Worm (Caenorhabditis elegans) whole organism, L3 larva: ENCODE results near the gene egl-20.

ENCODE experiments used
- R02D3.7 ChIP-seq: fragments of 150-350 bp; optimal IDR thresholded peaks from 2 replicates; lab custom pipeline; 2014; ENCODE audit warnings: missing biosample characterization, missing genetic modification characterization
- ZK546.5 ChIP-seq: sonication (generic microtip); optimal IDR thresholded peaks from 2 replicates; lab custom pipeline; 2017; ENCODE audit warnings: missing biosample characterization, missing genetic modification characterization
- aly-2 ChIP-seq: fragments of 150-350 bp; optimal IDR thresholded peaks from 2 replicates; lab custom pipeline; 2014; ENCODE audit warnings: missing biosample characterization, missing genetic modification characterization
- ama-1 ChIP-seq: fragments of 150-350 bp; optimal IDR thresholded peaks from 2 replicates; lab custom pipeline; 2018
- ceh-28 ChIP-seq: fragments of 150-350 bp; optimal IDR thresholded peaks from 2 replicates; lab custom pipeline; 2014; ENCODE audit warnings: missing biosample characterization, missing genetic modification reagents, missing genetic modification characterization
- ceh-82 ChIP-seq: fragments of 150-350 bp; optimal IDR thresholded peaks from 2 replicates; lab custom pipeline; 2014; ENCODE audit warnings: missing biosample characterization, missing genetic modification characterization
- ceh-9 ChIP-seq: sonication (generic microtip); optimal IDR thresholded peaks from 2 replicates; lab custom pipeline; 2018; ENCODE audit warnings: missing biosample characterization, missing genetic modification characterization
- daf-12 ChIP-seq: fragments of 150-350 bp; optimal IDR thresholded peaks from 2 replicates; lab custom pipeline; 2014; ENCODE audit warnings: missing biosample characterization, missing genetic modification reagents, missing genetic modification characterization
- egl-5 ChIP-seq: fragments of 150-350 bp; optimal IDR thresholded peaks from 2 replicates; lab custom pipeline; 2017; ENCODE audit warnings: missing biosample characterization, missing genetic modification reagents, missing genetic modification characterization, inconsistent platforms
- elt-1 ChIP-seq: fragments of 150-350 bp; optimal IDR thresholded peaks from 2 replicates; lab custom pipeline; 2014; ENCODE audit warnings: missing biosample characterization, missing genetic modification characterization
- elt-3 ChIP-seq, 3 experiments: fragments of 150-350 bp in 1 of 3; sonication (generic microtip) in 2 of 3; optimal IDR thresholded peaks; 2 replicates in 2 of 3; 4 replicates in 1 of 3; lab custom pipeline; 2014 to 2017; ENCODE audit warnings: missing biosample characterization in 3 of 3, missing genetic modification characterization in 3 of 3
- eor-1 ChIP-seq, 2 experiments: fragments of 150-350 bp; optimal IDR thresholded peaks; 2 replicates each; lab custom pipeline; 2014 to 2018; ENCODE audit warnings: missing biosample characterization in 2 of 2, missing genetic modification characterization in 2 of 2
- fkh-10 ChIP-seq: sonication (generic microtip); optimal IDR thresholded peaks from 2 replicates; lab custom pipeline; 2017; ENCODE audit warnings: missing biosample characterization, missing genetic modification reagents, missing genetic modification characterization
- fkh-2 ChIP-seq: fragments of 150-350 bp; optimal IDR thresholded peaks from 2 replicates; lab custom pipeline; 2014; ENCODE audit warnings: missing biosample characterization, missing genetic modification reagents, missing genetic modification characterization
- hmg-11 ChIP-seq: sonication (generic microtip); optimal IDR thresholded peaks from 2 replicates; lab custom pipeline; 2016; ENCODE audit warnings: missing genetic modification characterization, missing compliant biosample characterization
- jun-1 ChIP-seq: fragments of 150-350 bp; optimal IDR thresholded peaks from 2 replicates; lab custom pipeline; 2014; ENCODE audit warnings: missing biosample characterization, missing genetic modification reagents, missing genetic modification characterization
- lin-15B ChIP-seq: fragments of 150-350 bp; optimal IDR thresholded peaks from 2 replicates; lab custom pipeline; 2014; ENCODE audit warnings: missing biosample characterization, missing genetic modification characterization
- lin-39 ChIP-seq: fragments of 150-350 bp; optimal IDR thresholded peaks from 2 replicates; lab custom pipeline; 2018; ENCODE audit warnings: missing biosample characterization, missing genetic modification reagents, missing genetic modification characterization
- lsy-12 ChIP-seq: sonication (generic microtip); optimal IDR thresholded peaks from 2 replicates; lab custom pipeline; 2016; ENCODE audit warnings: mild to moderate bottlenecking, missing genetic modification characterization, missing compliant biosample characterization
- mdl-1 ChIP-seq: fragments of 150-350 bp; optimal IDR thresholded peaks from 2 replicates; lab custom pipeline; 2014; ENCODE audit warnings: missing biosample characterization, missing genetic modification characterization
- mml-1 ChIP-seq: fragments of 150-350 bp; sonication (generic microtip); optimal IDR thresholded peaks from 3 replicates; lab custom pipeline; 2014; ENCODE audit warnings: missing biosample characterization, missing genetic modification characterization
- nhr-11 ChIP-seq: fragments of 150-350 bp; optimal IDR thresholded peaks from 2 replicates; lab custom pipeline; 2014; ENCODE audit warnings: missing biosample characterization, missing genetic modification characterization
- nhr-23 ChIP-seq: fragments of 150-350 bp; optimal IDR thresholded peaks from 2 replicates; lab custom pipeline; 2014; ENCODE audit warnings: missing biosample characterization, missing genetic modification reagents, missing genetic modification characterization
- nhr-237 ChIP-seq: fragments of 150-350 bp; optimal IDR thresholded peaks from 2 replicates; lab custom pipeline; 2014; ENCODE audit warnings: missing biosample characterization, missing genetic modification characterization
- nhr-28 ChIP-seq: fragments of 150-350 bp; optimal IDR thresholded peaks from 2 replicates; lab custom pipeline; 2014; ENCODE audit warnings: missing biosample characterization, missing genetic modification characterization
- nhr-43 ChIP-seq: sonication (generic microtip); optimal IDR thresholded peaks from 2 replicates; lab custom pipeline; 2016; ENCODE audit warnings: mild to moderate bottlenecking, missing genetic modification characterization, missing compliant biosample characterization; ENCODE audit not compliant: poor library complexity, severe bottlenecking
- nhr-67 ChIP-seq: fragments of 150-350 bp; optimal IDR thresholded peaks from 2 replicates; lab custom pipeline; 2014; ENCODE audit warnings: missing biosample characterization, missing genetic modification characterization
- nhr-77 ChIP-seq: fragments of 150-350 bp; optimal IDR thresholded peaks from 2 replicates; lab custom pipeline; 2014; ENCODE audit warnings: missing biosample characterization, missing genetic modification characterization
- pha-4 ChIP-seq: fragments of 150-350 bp; optimal IDR thresholded peaks from 2 replicates; lab custom pipeline; 2014; ENCODE audit warnings: missing biosample characterization, missing genetic modification reagents, missing genetic modification characterization
- sea-2 ChIP-seq: fragments of 150-350 bp; sonication (generic microtip); optimal IDR thresholded peaks from 4 replicates; lab custom pipeline; 2014; ENCODE audit warnings: missing biosample characterization, missing genetic modification reagents, missing genetic modification characterization
- skn-1 ChIP-seq: fragments of 150-350 bp; optimal IDR thresholded peaks from 2 replicates; lab custom pipeline; 2014; ENCODE audit warnings: missing biosample characterization, missing genetic modification characterization
- snpc-4 ChIP-seq: fragments of 150-350 bp; optimal IDR thresholded peaks from 2 replicates; lab custom pipeline; 2014; ENCODE audit warnings: missing biosample characterization, missing genetic modification characterization
- unc-39 ChIP-seq: sonication (generic microtip); optimal IDR thresholded peaks from 4 replicates; lab custom pipeline; 2017; ENCODE audit warnings: missing biosample characterization, missing genetic modification characterization
- unc-62 ChIP-seq: fragments of 150-350 bp; sonication (generic microtip); optimal IDR thresholded peaks from 4 replicates; lab custom pipeline; 2014; ENCODE audit warnings: missing biosample characterization, missing genetic modification reagents, missing genetic modification characterization
- zag-1 ChIP-seq: fragments of 150-350 bp; optimal IDR thresholded peaks from 2 replicates; lab custom pipeline; 2014; ENCODE audit warnings: missing biosample characterization, missing genetic modification characterization
- ztf-4 ChIP-seq: fragments of 150-350 bp; optimal IDR thresholded peaks from 2 replicates; lab custom pipeline; 2014; ENCODE audit warnings: missing biosample characterization, missing genetic modification characterization

egl-20 gene

ce11 chrIV:9825196-9825744 lies 9.9 kb upstream of the egl-20 start, which contains the start of gene mtr-4 (continued):
- TF ChIP-seq ztf-4 (tag; lab: Kevin White, UChicago) (no peak), skn-1 (tag; lab: Kevin White, UChicago) (peak; percentile 24), lin-15B (tag; lab: Kevin White, UChicago) (peak; percentile 62), lin-39 (tag; lab: Kevin White, UChicago) (no peak), fkh-2 (tag; lab: Kevin White, UChicago) (no peak), mml-1 (no peak), aly-2 (tag; lab: Kevin White, UChicago) (no peak), nhr-23 (tag; lab: Kevin White, UChicago) (no peak)

DNA sequence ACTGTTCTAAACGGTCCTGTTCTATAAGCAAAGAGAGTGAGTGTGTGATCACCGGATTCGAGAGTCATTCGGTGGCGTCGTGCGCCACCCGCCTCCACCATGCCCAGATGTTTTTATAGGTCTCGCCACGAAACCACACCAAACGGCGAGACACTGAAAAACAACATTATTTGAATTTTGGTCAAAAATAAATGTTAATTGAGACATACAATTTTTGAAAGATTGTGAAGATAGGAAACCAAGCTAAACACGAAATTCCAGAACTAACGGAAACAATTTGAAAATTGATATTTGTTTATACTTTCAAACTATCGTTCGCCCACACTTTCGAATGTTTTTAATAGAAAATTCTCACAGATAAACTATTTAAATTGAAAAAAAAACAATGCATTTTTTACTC lies 9.1 kb upstream of the egl-20 start, which contains the start of gene catp-6:
catp-6 (minus strand) TSS at position 101 of the 400 bp plus-strand sequence.
- no peak for TF ChIP-seq nhr-28 (tag; lab: Kevin White, UChicago)
- TF ChIP-seq daf-12 (tag; lab: Kevin White, UChicago) = no peak
- no peak for TF ChIP-seq lin-15B (tag; lab: Kevin White, UChicago)
- TF ChIP-seq lsy-12 = no peak

DNA sequence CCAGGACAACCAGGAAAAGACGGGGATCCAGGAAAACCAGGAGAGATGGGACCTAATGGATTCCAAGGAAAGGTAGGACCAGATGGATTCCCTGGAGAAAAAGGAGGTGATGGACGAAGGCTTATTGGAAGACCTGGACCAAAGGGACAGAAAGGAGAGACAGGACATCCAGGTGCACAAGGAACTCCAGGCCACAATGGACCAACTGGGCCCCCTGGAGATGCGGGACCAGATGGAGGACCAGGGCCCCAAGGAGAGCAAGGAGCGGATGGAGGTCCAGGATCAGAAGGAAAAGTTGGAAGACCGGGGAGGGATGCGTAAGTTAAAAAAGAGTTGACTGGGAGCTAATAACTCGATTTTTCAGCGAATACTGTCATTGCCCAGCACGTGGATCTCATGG lies 7.3 kb upstream of the egl-20 start:
- no peak for TF ChIP-seq mdl-1 (tag; lab: Kevin White, UChicago)
- no peak for TF ChIP-seq lin-15B (tag; lab: Kevin White, UChicago)
- TF ChIP-seq ama-1 (lab: Kevin White, UChicago) = no peak
- no peak for TF ChIP-seq snpc-4
- no peak for TF ChIP-seq nhr-237 (tag; lab: Kevin White, UChicago)

ce11 chrIV:9821621-9822020 lies 6.3 kb upstream of the egl-20 start, which contains the start of gene col-123:
TSS of gene col-123 (plus strand) at chrIV:9821921.
- no peak for TF ChIP-seq nhr-237 (tag; lab: Kevin White, UChicago)
- no peak for TF ChIP-seq nhr-43 (tag; lab: Kevin White, UChicago)
- no peak for TF ChIP-seq R02D3.7 (tag; lab: Kevin White, UChicago)
- TF ChIP-seq nhr-23 (tag; lab: Kevin White, UChicago) = peak; percentile 40
- TF ChIP-seq pha-4 = no peak
- no peak for TF ChIP-seq snpc-4
- TF ChIP-seq elt-1 (tag; lab: Kevin White, UChicago) = no peak
- no peak for TF ChIP-seq jun-1 (tag; lab: Kevin White, UChicago)

- TF ChIP-seq unc-62 (GFP tag; lab: Kevin White, UChicago) (no peak), aly-2 (tag; lab: Kevin White, UChicago) (no peak), R02D3.7 (tag; lab: Kevin White, UChicago) (no peak), unc-39 (tag; lab: Kevin White, UChicago) (no peak), fkh-2 (tag; lab: Kevin White, UChicago) (no peak), ceh-9 (no peak), ceh-28 (tag; lab: Kevin White, UChicago) (no peak), eor-1 (tag; optimal IDR thresholded peaks at IDR 0.05; lab: Kevin White, UChicago) (no peak), mml-1 (no peak), nhr-77 (tag; lab: Kevin White, UChicago) (no peak), ceh-82 (tag; lab: Kevin White, UChicago) (no peak), ama-1 (lab: Kevin White, UChicago) (no peak), fkh-10 (GFP tag; lab: Kevin White, UChicago) (no peak), jun-1 (tag; lab: Kevin White, UChicago) (no peak), sea-2 (GFP tag; lab: Kevin White, UChicago) (no peak)
Observed at ce11 chrIV:9811487-9811886, 3.8 kb downstream of the egl-20 start.

ce11 chrIV:9810633-9811032 lies 4.7 kb downstream of the egl-20 start, which contains the start of gene dct-15:
TSS of gene dct-15 (minus strand) at chrIV:9810733.
- TF ChIP-seq elt-3 (tag; optimal IDR thresholded peaks at IDR 0.05; lab: Kevin White, UChicago) (no peak), nhr-23 (tag; lab: Kevin White, UChicago) (no peak), daf-12 (tag; lab: Kevin White, UChicago) (no peak), nhr-67 (tag; lab: Kevin White, UChicago) (no peak), jun-1 (tag; lab: Kevin White, UChicago) (no peak), nhr-11 (tag; lab: Kevin White, UChicago) (no peak), nhr-237 (tag; lab: Kevin White, UChicago) (no peak), ceh-28 (tag; lab: Kevin White, UChicago) (no peak), zag-1 (tag; lab: Kevin White, UChicago) (no peak), elt-1 (tag; lab: Kevin White, UChicago) (no peak), nhr-28 (tag; lab: Kevin White, UChicago) (no peak), ZK546.5 (tag; lab: Kevin White, UChicago) (no peak), lin-15B (tag; lab: Kevin White, UChicago) (no peak), R02D3.7 (tag; lab: Kevin White, UChicago) (no peak), nhr-43 (tag; lab: Kevin White, UChicago) (no peak), hmg-11 (tag; lab: Kevin White, UChicago) (no peak), egl-5 (tag; lab: Kevin White, UChicago) (no peak), eor-1 (tag; optimal IDR thresholded peaks at IDR 0.05; lab: Kevin White, UChicago) (no peak), aly-2 (tag; lab: Kevin White, UChicago) (no peak)
- TF ChIP-seq, all 47 proteins: peak for 0
